Worm (Caenorhabditis elegans) whole organism, L3 larva: ENCODE measurements around the gene spp-12.

ENCODE experiments used
- R02D3.7 ChIP-seq: fragments of 150-350 bp; optimal IDR thresholded peaks from 2 replicates; lab custom pipeline; 2014; ENCODE audit warnings: missing biosample characterization, missing genetic modification characterization
- ceh-82 ChIP-seq: fragments of 150-350 bp; optimal IDR thresholded peaks from 2 replicates; lab custom pipeline; 2014; ENCODE audit warnings: missing biosample characterization, missing genetic modification characterization
- egl-27 ChIP-seq: sonication (generic microtip); optimal IDR thresholded peaks from 4 replicates; lab custom pipeline; 2017; ENCODE audit warnings: missing biosample characterization, missing genetic modification reagents, missing genetic modification characterization
- elt-3 ChIP-seq, 3 experiments: fragments of 150-350 bp in 1 of 3; sonication (generic microtip) in 2 of 3; optimal IDR thresholded peaks; 2 replicates in 2 of 3; 4 replicates in 1 of 3; lab custom pipeline; 2014 to 2017; ENCODE audit warnings: missing biosample characterization in 3 of 3, missing genetic modification characterization in 3 of 3
- nhr-12 ChIP-seq: fragments of 150-350 bp; optimal IDR thresholded peaks from 2 replicates; lab custom pipeline; 2014; ENCODE audit warnings: missing biosample characterization, missing genetic modification characterization
- nhr-25 ChIP-seq: sonication (generic microtip); optimal IDR thresholded peaks from 2 replicates; lab custom pipeline; 2017; ENCODE audit warnings: missing biosample characterization, missing genetic modification characterization
- nhr-76 ChIP-seq: fragments of 150-350 bp; sonication (generic microtip); optimal IDR thresholded peaks from 5 replicates; lab custom pipeline; 2014; ENCODE audit warnings: missing biosample characterization, missing genetic modification characterization
- nhr-77 ChIP-seq: fragments of 150-350 bp; optimal IDR thresholded peaks from 2 replicates; lab custom pipeline; 2014; ENCODE audit warnings: missing biosample characterization, missing genetic modification characterization
- skn-1 ChIP-seq: fragments of 150-350 bp; optimal IDR thresholded peaks from 2 replicates; lab custom pipeline; 2014; ENCODE audit warnings: missing biosample characterization, missing genetic modification characterization
- zag-1 ChIP-seq: fragments of 150-350 bp; optimal IDR thresholded peaks from 2 replicates; lab custom pipeline; 2014; ENCODE audit warnings: missing biosample characterization, missing genetic modification characterization

DNA sequence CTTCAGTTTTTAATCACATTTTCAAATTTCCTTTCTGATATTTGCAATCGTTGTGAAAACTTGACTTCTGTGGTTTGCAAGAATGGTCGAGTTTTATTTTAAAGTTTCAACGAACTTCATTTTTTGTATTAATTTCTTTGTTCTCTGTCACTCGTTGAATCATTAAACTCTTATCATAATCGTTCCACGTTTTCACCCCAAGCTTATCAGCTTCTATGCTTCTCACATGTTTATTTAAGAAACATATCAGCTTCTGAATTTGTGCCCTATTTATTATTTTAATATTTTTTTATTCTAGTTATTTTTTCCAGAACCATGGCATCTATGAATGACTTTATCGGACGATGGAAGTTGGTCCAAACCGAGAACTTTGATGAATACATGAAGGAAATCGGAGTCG, 10.4 kb upstream of the spp-12 start, which contains the start of gene lbp-7:
- TF ChIP-seq R02D3.7 (tag; lab: Kevin White, UChicago) (no peak), elt-3 (tag; optimal IDR thresholded peaks at IDR 0.05; lab: Kevin White, UChicago) (no peak), nhr-77 (tag; lab: Kevin White, UChicago) (no peak), ceh-82 (tag; lab: Kevin White, UChicago) (no peak), zag-1 (tag; lab: Kevin White, UChicago) (no peak), egl-27 (tag; lab: Kevin White, UChicago) (no peak), nhr-76 (tag; lab: Kevin White, UChicago) (no peak), nhr-12 (tag; lab: Kevin White, UChicago) (no peak), skn-1 (no peak), nhr-25 (no peak)
